Worm (Caenorhabditis elegans) whole organism, midembryonic: ENCODE measurements around the gene str-57.

Source experiments
- T22C8.4 ChIP-seq: fragments of 200-800 bp; sonication (Bioruptor generic); IDR thresholded peaks from 2 replicates; pipeline ENCODE4 v1.3.6; 2022; ENCODE audit warnings: missing genetic modification characterization, missing compliant biosample characterization
- cog-1 ChIP-seq: sonication (generic microtip); optimal IDR thresholded peaks from 2 replicates; lab custom pipeline; 2016; ENCODE audit warnings: missing genetic modification characterization, missing compliant biosample characterization
- flt-1 ChIP-seq: fragments of 200-800 bp; sonication (Bioruptor generic); IDR thresholded peaks from 2 replicates; pipeline ENCODE4 v1.3.6; 2022; ENCODE audit warnings: missing genetic modification characterization, missing compliant biosample characterization
- klf-2 ChIP-seq: fragments of 200-800 bp; sonication (Bioruptor generic); conservative IDR thresholded peaks from 2 replicates; pipeline ENCODE4 v1.3.6; 2022; ENCODE audit warnings: missing genetic modification reagents, missing genetic modification characterization, missing compliant biosample characterization
- tab-1 ChIP-seq: fragments of 200-800 bp; sonication (Bioruptor generic); IDR thresholded peaks from 2 replicates; pipeline ENCODE4 v1.3.6; 2022; ENCODE audit warnings: missing genetic modification characterization, missing compliant biosample characterization
- ztf-29 ChIP-seq: fragments of 200-800 bp; sonication (Bioruptor generic); IDR thresholded peaks from 2 replicates; pipeline ENCODE4 v1.3.6; 2022; ENCODE audit warnings: missing genetic modification reagents, missing genetic modification characterization, missing compliant biosample characterization

DNA sequence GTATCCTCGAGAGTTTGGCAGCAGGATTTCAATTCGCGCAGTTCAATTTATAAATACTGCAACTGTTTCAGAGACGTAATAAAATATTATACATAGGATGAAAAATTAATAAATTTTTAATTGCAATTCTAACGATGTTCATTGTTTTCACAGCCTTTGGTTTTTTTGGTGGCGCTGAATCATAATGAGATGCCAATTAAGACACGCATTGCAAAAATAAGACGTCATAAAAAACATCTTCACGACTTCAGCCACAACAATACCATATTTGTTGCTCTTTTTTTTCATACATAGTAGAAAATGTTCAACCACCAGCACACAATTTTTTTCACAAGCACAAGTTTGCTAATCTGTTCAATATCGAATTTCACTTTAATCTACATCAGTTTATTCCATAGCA is 1.8 kb downstream of the str-57 start, which contains the start of gene str-56:
- TF ChIP-seq flt-1 (GFP tag; lab: Robert Waterston, UW) (no peak), ztf-29 (GFP tag; lab: Robert Waterston, UW) (no peak), klf-2 (no peak), tab-1 (GFP tag; lab: Robert Waterston, UW) (no peak), T22C8.4 (GFP tag; lab: Robert Waterston, UW) (no peak), cog-1 (tag; lab: Kevin White, UChicago) (no peak)
